Worm (Caenorhabditis elegans) whole organism, young adult: Measurements from ENCODE around the gene F19H6.5.

Experiments used
- Y95B8A.8 ChIP-seq: fragments of 200-800 bp; sonication (Bioruptor generic); IDR thresholded peaks from 2 replicates; pipeline ENCODE4 v1.3.6; 2022; ENCODE audit warnings: missing genetic modification reagents, missing genetic modification characterization, missing compliant biosample characterization
- lin-26 ChIP-seq: fragments of 200-800 bp; sonication (Bioruptor generic); IDR thresholded peaks from 2 replicates; pipeline ENCODE4 v1.3.6; 2022; ENCODE audit warnings: missing genetic modification reagents, missing genetic modification characterization, missing compliant biosample characterization
- lir-1 ChIP-seq: fragments of 200-800 bp; sonication (Bioruptor generic); conservative IDR thresholded peaks from 2 replicates; pipeline ENCODE4 v1.3.6; 2022; ENCODE audit warnings: missing genetic modification reagents, missing genetic modification characterization, missing compliant biosample characterization
- nfya-2 ChIP-seq: fragments of 200-800 bp; sonication (Bioruptor generic); IDR thresholded peaks from 2 replicates; pipeline ENCODE4 v1.3.6; 2022; ENCODE audit warnings: missing genetic modification reagents, missing genetic modification characterization, missing compliant biosample characterization
- nhr-80 ChIP-seq: sonication (generic microtip); optimal IDR thresholded peaks from 2 replicates; lab custom pipeline; 2016; ENCODE audit warnings: missing genetic modification characterization, missing compliant biosample characterization
- pha-4 ChIP-seq: fragments of 150-350 bp; sonication (generic microtip); optimal IDR thresholded peaks from 2 replicates; lab custom pipeline; 2014; ENCODE audit warnings: missing biosample characterization, missing genetic modification reagents, missing genetic modification characterization
- sptf-2 ChIP-seq: fragments of 200-800 bp; sonication (Bioruptor generic); optimal IDR thresholded peaks from 2 replicates; lab custom pipeline; 2018; ENCODE audit warnings: mild to moderate bottlenecking, missing genetic modification characterization, missing compliant biosample characterization
- zfh-2 ChIP-seq: fragments of 200-800 bp; sonication (Bioruptor generic); conservative IDR thresholded peaks from 2 replicates; pipeline ENCODE4 v1.3.6; 2022; ENCODE audit warnings: missing genetic modification reagents, missing genetic modification characterization, missing compliant biosample characterization
- ztf-6 ChIP-seq: fragments of 200-800 bp; sonication (Bioruptor generic); IDR thresholded peaks from 2 replicates; pipeline ENCODE4 v1.3.6; 2022; ENCODE audit warnings: missing genetic modification reagents, missing genetic modification characterization, missing compliant biosample characterization

DNA sequence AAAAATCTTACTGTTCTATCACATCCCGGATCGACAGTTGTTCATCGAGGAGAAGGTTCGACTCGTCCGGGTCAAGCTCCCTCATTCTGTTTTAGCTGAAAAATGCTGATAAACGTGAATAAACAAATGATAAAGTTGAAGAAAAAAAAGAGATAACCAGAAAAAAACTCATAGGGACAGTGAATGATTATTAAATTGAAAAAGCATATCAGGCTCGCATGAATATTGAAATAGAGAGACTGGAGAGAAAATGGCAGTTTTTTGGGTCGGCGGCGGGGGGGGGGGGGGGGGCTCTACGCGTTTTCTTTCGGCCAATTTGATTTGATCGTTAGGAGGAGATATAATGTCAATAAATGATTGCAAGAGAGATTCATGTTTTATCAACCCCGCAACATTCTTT lies 49.2 kb upstream of the F19H6.5 start, which contains the start of gene lin-2:
- no peak for TF ChIP-seq nfya-2 (GFP tag; lab: Robert Waterston, UW)
- TF ChIP-seq pha-4 (tag; lab: Kevin White, UChicago): no peak
- no peak for TF ChIP-seq nhr-80
- no peak for TF ChIP-seq lin-26 (GFP tag; lab: Robert Waterston, UW)
- no peak for TF ChIP-seq sptf-2 (GFP tag; lab: Kevin White, UChicago)
- TF ChIP-seq Y95B8A.8: no peak
- TF ChIP-seq ztf-6 (GFP tag; lab: Robert Waterston, UW): no peak
- TF ChIP-seq zfh-2 (GFP tag; lab: Robert Waterston, UW): no peak
- no peak for TF ChIP-seq lir-1
